Fruit fly (Drosophila melanogaster) whole organism, embryonic: ENCODE measurements around the gene Mkp3.

Source experiments
- ATbp ChIP-seq: fragments of 200-800 bp; sonication (Bioruptor generic); optimal IDR thresholded peaks from 2 replicates; lab custom pipeline; 2017; ENCODE audit warnings: missing biosample characterization, mild to moderate bottlenecking, missing genetic modification characterization, missing genetic modification reagents
- Bdp1 ChIP-seq: fragments of 200-800 bp; sonication (Bioruptor generic); optimal IDR thresholded peaks from 3 replicates; lab custom pipeline; 2016; ENCODE audit warnings: missing biosample characterization, missing genetic modification characterization
- CG1024 ChIP-seq: fragments of 200-800 bp; sonication (Bioruptor generic); IDR thresholded peaks from 2 replicates; pipeline ENCODE4 v1.3.6; 2022; ENCODE audit warnings: missing biosample characterization, missing genetic modification characterization
- CG10462 ChIP-seq: fragments of 200-800 bp; sonication (Bioruptor generic); optimal IDR thresholded peaks from 2 replicates; lab custom pipeline; 2016; ENCODE audit warnings: missing biosample characterization, missing genetic modification characterization
- CG11696 ChIP-seq: fragments of 200-800 bp; sonication (Bioruptor generic); IDR thresholded peaks from 2 replicates; pipeline ENCODE4 v1.3.6; 2022; ENCODE audit warnings: missing biosample characterization, missing genetic modification characterization
- CG13775 ChIP-seq: fragments of 200-800 bp; sonication (Bioruptor generic); optimal IDR thresholded peaks from 3 replicates; lab custom pipeline; 2017; ENCODE audit warnings: missing biosample characterization, mild to moderate bottlenecking, missing genetic modification characterization
- CG18764 ChIP-seq: fragments of 200-800 bp; sonication (Bioruptor generic); optimal IDR thresholded peaks from 3 replicates; lab custom pipeline; 2016; ENCODE audit warnings: missing biosample characterization, missing genetic modification characterization
- CG2116 ChIP-seq: fragments of 200-800 bp; sonication (Bioruptor generic); optimal IDR thresholded peaks from 3 replicates; lab custom pipeline; 2018; ENCODE audit warnings: missing biosample characterization, mild to moderate bottlenecking, missing genetic modification characterization
- CG2889 ChIP-seq: fragments of 200-800 bp; sonication (Bioruptor generic); IDR thresholded peaks from 3 replicates; pipeline ENCODE4 v1.3.6; 2022; ENCODE audit warnings: missing biosample characterization, missing genetic modification characterization
- CG32532 ChIP-seq: fragments of 200-800 bp; sonication (Bioruptor generic); IDR thresholded peaks from 2 replicates; pipeline ENCODE4 v1.3.6; 2022; ENCODE audit warnings: missing biosample characterization, missing genetic modification characterization
- CG34376 ChIP-seq: fragments of 200-800 bp; sonication (Bioruptor generic); optimal IDR thresholded peaks from 2 replicates; lab custom pipeline; 2018; ENCODE audit warnings: missing biosample characterization, mild to moderate bottlenecking, missing genetic modification characterization
- CG4328 ChIP-seq: fragments of 200-800 bp; sonication (Bioruptor generic); optimal IDR thresholded peaks from 3 replicates; lab custom pipeline; 2017; ENCODE audit warnings: missing biosample characterization, missing genetic modification reagents, missing genetic modification characterization
- CG6175 ChIP-seq: fragments of 200-800 bp; sonication (Bioruptor generic); IDR thresholded peaks from 3 replicates; pipeline ENCODE4 v1.3.6; 2022; ENCODE audit warnings: missing biosample characterization, missing genetic modification characterization
- CG6791 ChIP-seq: fragments of 200-800 bp; sonication (Bioruptor generic); IDR thresholded peaks from 3 replicates; pipeline ENCODE4 v1.3.6; 2022; ENCODE audit warnings: missing biosample characterization, missing genetic modification characterization; ENCODE audit not compliant: partially characterized antibody
- CG7987 ChIP-seq: fragments of 200-800 bp; sonication (Bioruptor generic); optimal IDR thresholded peaks from 2 replicates; lab custom pipeline; 2018; ENCODE audit warnings: missing biosample characterization, mild to moderate bottlenecking, missing genetic modification characterization, moderate library complexity
- CTCF ChIP-seq: fragments of 200-800 bp; sonication (Bioruptor generic); optimal IDR thresholded peaks from 2 replicates; lab custom pipeline; 2017; ENCODE audit warnings: missing biosample characterization, mild to moderate bottlenecking, missing genetic modification characterization, moderate library complexity
- Camta ChIP-seq: fragments of 200-800 bp; sonication (Bioruptor generic); optimal IDR thresholded peaks from 2 replicates; lab custom pipeline; 2016; ENCODE audit warnings: missing biosample characterization, missing genetic modification characterization
- CkIIα-i1 ChIP-seq: fragments of 200-800 bp; sonication (Bioruptor generic); IDR thresholded peaks from 2 replicates; pipeline ENCODE4 v1.3.6; 2022; ENCODE audit warnings: missing biosample characterization, missing genetic modification characterization
- D19A ChIP-seq: fragments of 200-800 bp; optimal IDR thresholded peaks from 3 replicates; lab custom pipeline; 2019; ENCODE audit warnings: missing biosample characterization, mild to moderate bottlenecking, missing genetic modification characterization, moderate library complexity
- Dll ChIP-seq: fragments of 200-800 bp; sonication (Bioruptor generic); IDR thresholded peaks from 4 replicates; pipeline ENCODE4 v1.3.6; 2022; ENCODE audit warnings: missing biosample characterization, missing genetic modification characterization; ENCODE audit not compliant: partially characterized antibody
- Doc2 ChIP-seq: fragments of 200-800 bp; sonication (Bioruptor generic); IDR thresholded peaks from 2 replicates; pipeline ENCODE4 v1.3.6; 2022; ENCODE audit warnings: missing biosample characterization, missing genetic modification characterization
- Gsc ChIP-seq: fragments of 200-800 bp; sonication (Bioruptor generic); IDR thresholded peaks from 2 replicates; pipeline ENCODE4 v1.3.6; 2022; ENCODE audit warnings: missing biosample characterization, missing genetic modification characterization
- H15 ChIP-seq: fragments of 200-800 bp; sonication (Bioruptor generic); IDR thresholded peaks from 3 replicates; pipeline ENCODE4 v1.3.6; 2022; ENCODE audit warnings: missing biosample characterization, missing genetic modification characterization
- HHEX ChIP-seq: fragments of 200-800 bp; sonication (Bioruptor generic); optimal IDR thresholded peaks from 3 replicates; lab custom pipeline; 2017; ENCODE audit warnings: missing biosample characterization, mild to moderate bottlenecking, missing genetic modification characterization, missing genetic modification reagents
- HLH4C ChIP-seq: fragments of 200-800 bp; sonication (Bioruptor generic); IDR thresholded peaks from 3 replicates; pipeline ENCODE4 v1.3.6; 2022; ENCODE audit warnings: missing biosample characterization, missing genetic modification characterization; ENCODE audit not compliant: partially characterized antibody
- HLHmδ ChIP-seq: fragments of 200-800 bp; sonication (Bioruptor generic); optimal IDR thresholded peaks from 2 replicates; lab custom pipeline; 2018; ENCODE audit warnings: missing biosample characterization, mild to moderate bottlenecking, missing genetic modification characterization, moderate library complexity
- Nf-YC ChIP-seq: fragments of 200-800 bp; optimal IDR thresholded peaks from 3 replicates; lab custom pipeline; 2019; ENCODE audit warnings: missing biosample characterization, mild to moderate bottlenecking, missing genetic modification characterization, moderate library complexity
- Poxn ChIP-seq: fragments of 200-800 bp; sonication (Bioruptor generic); IDR thresholded peaks from 2 replicates; pipeline ENCODE4 v1.3.6; 2022; ENCODE audit warnings: missing biosample characterization, missing genetic modification characterization
- Rx ChIP-seq: fragments of 200-800 bp; sonication (Bioruptor generic); IDR thresholded peaks from 2 replicates; pipeline ENCODE4 v1.3.6; 2022; ENCODE audit warnings: missing biosample characterization, missing genetic modification characterization
- Six4 ChIP-seq: fragments of 200-800 bp; sonication (Bioruptor generic); optimal IDR thresholded peaks from 2 replicates; lab custom pipeline; 2016; ENCODE audit warnings: missing biosample characterization, missing genetic modification characterization
- bcd ChIP-seq: fragments of 200-800 bp; sonication (Bioruptor generic); optimal IDR thresholded peaks from 2 replicates; lab custom pipeline; 2017; ENCODE audit warnings: missing biosample characterization, mild to moderate bottlenecking, missing genetic modification characterization
- bigmax ChIP-seq: fragments of 200-800 bp; sonication (Bioruptor generic); optimal IDR thresholded peaks from 2 replicates; lab custom pipeline; 2018; ENCODE audit warnings: missing biosample characterization, mild to moderate bottlenecking, missing genetic modification characterization
- ci ChIP-seq: fragments of 200-800 bp; sonication (Bioruptor generic); IDR thresholded peaks from 3 replicates; pipeline ENCODE4 v1.3.6; 2022; ENCODE audit warnings: missing biosample characterization, missing genetic modification characterization
- corto ChIP-seq: fragments of 200-800 bp; sonication (Bioruptor generic); optimal IDR thresholded peaks from 2 replicates; lab custom pipeline; 2016; ENCODE audit warnings: missing biosample characterization, mild to moderate bottlenecking, missing genetic modification characterization, moderate library complexity
- dysf ChIP-seq: fragments of 200-800 bp; sonication (Bioruptor generic); IDR thresholded peaks from 3 replicates; pipeline ENCODE4 v1.3.6; 2022; ENCODE audit warnings: missing biosample characterization, missing genetic modification characterization
- exex ChIP-seq: fragments of 200-800 bp; sonication (Bioruptor generic); optimal IDR thresholded peaks from 4 replicates; lab custom pipeline; 2018; ENCODE audit warnings: missing biosample characterization, mild to moderate bottlenecking, missing genetic modification characterization, moderate library complexity
- fru ChIP-seq: fragments of >200 bp; optimal IDR thresholded peaks from 2 replicates; lab custom pipeline; 2017
- gcm ChIP-seq: fragments of 200-800 bp; sonication (Bioruptor generic); optimal IDR thresholded peaks from 2 replicates; lab custom pipeline; 2019; ENCODE audit warnings: missing biosample characterization, mild to moderate bottlenecking, missing genetic modification characterization, moderate library complexity
- her ChIP-seq: fragments of 200-800 bp; sonication (Bioruptor generic); optimal IDR thresholded peaks from 2 replicates; lab custom pipeline; 2016; ENCODE audit warnings: missing biosample characterization, missing genetic modification characterization
- hkb ChIP-seq, 2 experiments: fragments of 200-800 bp in 1 of 2; fragments of >200 bp in 1 of 2; sonication (Bioruptor generic) in 1 of 2; IDR thresholded peaks in 1 of 2; optimal IDR thresholded peaks in 1 of 2; 2 replicates each; pipeline versions ENCODE4 v1.3.6 to Lab custom; 2017 to 2022; ENCODE audit warnings: missing biosample characterization in 1 of 2, missing genetic modification characterization in 1 of 2
- jing ChIP-seq: fragments of 200-800 bp; sonication (Bioruptor generic); optimal IDR thresholded peaks from 2 replicates; lab custom pipeline; 2018; ENCODE audit warnings: missing biosample characterization, mild to moderate bottlenecking, missing genetic modification characterization
- nom ChIP-seq: fragments of 200-800 bp; sonication (Bioruptor generic); optimal IDR thresholded peaks from 2 replicates; lab custom pipeline; 2017; ENCODE audit warnings: missing biosample characterization, missing genetic modification characterization, mild to moderate bottlenecking, moderate library complexity, missing genetic modification reagents
- odd ChIP-seq: fragments of 200-800 bp; sonication (Bioruptor generic); optimal IDR thresholded peaks from 2 replicates; lab custom pipeline; 2017; ENCODE audit warnings: missing biosample characterization, mild to moderate bottlenecking, missing genetic modification characterization
- psq ChIP-seq: fragments of 200-800 bp; sonication (Bioruptor generic); optimal IDR thresholded peaks from 2 replicates; lab custom pipeline; 2017; ENCODE audit warnings: missing biosample characterization, missing genetic modification characterization
- sr ChIP-seq: fragments of 200-800 bp; sonication (Bioruptor generic); IDR thresholded peaks from 3 replicates; pipeline ENCODE4 v1.3.6; 2022; ENCODE audit warnings: missing biosample characterization, missing genetic modification characterization
- tna ChIP-seq: fragments of 200-800 bp; sonication (Bioruptor generic); IDR thresholded peaks from 2 replicates; pipeline ENCODE4 v1.3.6; 2022; ENCODE audit warnings: missing biosample characterization, missing genetic modification characterization; ENCODE audit not compliant: partially characterized antibody
- tup ChIP-seq: fragments of 200-800 bp; sonication (Bioruptor generic); optimal IDR thresholded peaks from 2 replicates; lab custom pipeline; 2016; ENCODE audit warnings: missing biosample characterization, mild to moderate bottlenecking, missing genetic modification characterization, moderate library complexity
- twi ChIP-seq: fragments of 200-800 bp; optimal IDR thresholded peaks from 2 replicates; lab custom pipeline; 2019; ENCODE audit warnings: missing biosample characterization, mild to moderate bottlenecking, missing genetic modification characterization, moderate library complexity
- wdn ChIP-seq: fragments of 200-800 bp; sonication (Bioruptor generic); IDR thresholded peaks from 2 replicates; pipeline ENCODE4 v1.3.6; 2022; ENCODE audit warnings: missing biosample characterization, missing genetic modification characterization
- zfh1 ChIP-seq: fragments of 200-800 bp; sonication (Bioruptor generic); IDR thresholded peaks from 3 replicates; pipeline ENCODE4 v1.3.6; 2022; ENCODE audit warnings: missing biosample characterization, missing genetic modification characterization

The Mkp3 gene

DNA sequence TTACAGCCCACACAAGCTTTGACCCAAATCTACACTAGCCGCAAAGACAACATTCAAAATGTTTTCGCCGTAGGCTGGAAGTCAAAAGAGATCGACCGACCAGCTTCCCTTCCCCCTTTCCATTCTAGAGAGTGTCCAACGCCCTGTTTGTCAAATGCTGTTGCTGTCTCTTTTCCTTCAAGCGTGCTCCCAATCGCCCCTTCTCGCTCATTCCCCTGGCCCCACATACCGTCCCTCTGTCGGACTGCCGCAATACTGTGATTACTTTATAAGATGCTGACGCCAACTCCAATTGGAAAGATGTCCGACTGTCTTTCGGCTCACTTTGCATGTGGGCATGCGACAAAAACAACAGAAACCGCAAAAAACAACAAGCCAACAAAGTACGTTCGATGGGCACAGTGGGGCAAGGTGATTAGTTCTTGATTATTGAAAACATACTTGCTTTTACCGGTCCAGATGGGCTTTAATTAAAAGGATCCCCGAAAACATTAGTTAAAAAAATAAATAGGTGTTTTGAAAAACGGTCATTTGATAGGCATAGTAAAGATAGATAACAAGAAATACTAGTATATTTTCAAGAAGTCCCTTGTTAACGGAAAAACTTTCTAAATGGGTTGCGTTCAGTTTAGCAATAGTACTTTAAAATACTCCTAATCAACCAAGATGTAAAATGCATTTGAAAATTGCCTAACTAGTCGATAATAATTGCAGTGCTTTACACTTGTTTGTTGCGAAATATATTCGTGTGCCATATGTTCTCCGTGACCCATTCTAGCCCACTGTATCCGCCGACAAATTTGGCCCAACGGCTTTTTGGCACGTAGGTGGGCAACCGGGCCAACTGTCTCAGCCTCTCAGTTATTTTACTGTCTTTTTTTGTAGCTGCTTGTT, 6.2 kb downstream of the Mkp3 start (continued):
- TF ChIP-seq tup (GFP tag; lab: Kevin White, UChicago): no peak
- no peak for TF ChIP-seq HLH4C (GFP tag; lab: Robert Waterston, UW)
- peak; percentile 39 for TF ChIP-seq D19A (tag; lab: Kevin White, UChicago)
- 0 out of 2 replicates have a peak, but pooled peaks have one; percentile 9 for TF ChIP-seq CG11696 (GFP tag; lab: Robert Waterston, UW)
- no peak for TF ChIP-seq tna (GFP tag; lab: Robert Waterston, UW)
- TF ChIP-seq Poxn (GFP tag; lab: Robert Waterston, UW): no peak
- TF ChIP-seq zfh1: no peak
- TF ChIP-seq bigmax: no peak
- no peak for TF ChIP-seq Bdp1 (GFP tag; lab: Kevin White, UChicago)
- peak; percentile 52 for TF ChIP-seq sr (GFP tag; lab: Robert Waterston, UW)
- no peak for TF ChIP-seq Doc2 (GFP tag; lab: Robert Waterston, UW)
- TF ChIP-seq Gsc: no peak
- TF ChIP-seq fru: no peak
- TF ChIP-seq CG1024 (GFP tag; lab: Robert Waterston, UW): no peak
- TF ChIP-seq bcd (GFP tag; lab: Kevin White, UChicago): peak; percentile 45
- TF ChIP-seq Nf-YC: no peak
- TF ChIP-seq CG2116 (GFP tag; lab: Kevin White, UChicago): no peak
- TF ChIP-seq Dll (GFP tag; lab: Robert Waterston, UW): no peak
- no peak for TF ChIP-seq CkIIα-i1 (GFP tag; lab: Robert Waterston, UW)
- peak; percentile 19; the same call in 1 of the 3 replicates for TF ChIP-seq dysf
- no peak for TF ChIP-seq HLHmδ (GFP tag; lab: Kevin White, UChicago)
- no peak for TF ChIP-seq CG32532 (GFP tag; lab: Robert Waterston, UW)
- no peak for TF ChIP-seq hkb (optimal IDR thresholded peaks at IDR 0.05; lab: Kevin White, UChicago)
- 0 out of 2 replicates have a peak, but pooled peaks have one; percentile 16 for TF ChIP-seq hkb (GFP tag; IDR thresholded peaks at IDR 0.05; lab: Robert Waterston, UW)
- TF ChIP-seq H15 (GFP tag; lab: Robert Waterston, UW): no peak
- TF ChIP-seq CTCF (GFP tag; lab: Kevin White, UChicago): no peak
- TF ChIP-seq Rx (GFP tag; lab: Robert Waterston, UW): no peak
- no peak for TF ChIP-seq Six4 (GFP tag; lab: Kevin White, UChicago)
- TF ChIP-seq ATbp (GFP tag; lab: Kevin White, UChicago): no peak
- TF ChIP-seq wdn (GFP tag; lab: Robert Waterston, UW): no peak
- peak; percentile 25 for TF ChIP-seq HHEX (GFP tag; lab: Kevin White, UChicago)
- TF ChIP-seq nom: peak; percentile 20
- TF ChIP-seq CG4328 (GFP tag; lab: Kevin White, UChicago): no peak
- no peak for TF ChIP-seq CG18764 (GFP tag; lab: Kevin White, UChicago)
- no peak for TF ChIP-seq CG10462 (GFP tag; lab: Kevin White, UChicago)
- no peak for TF ChIP-seq corto (GFP tag; lab: Kevin White, UChicago)
- TF ChIP-seq CG6175 (GFP tag; lab: Robert Waterston, UW): no peak
- TF ChIP-seq jing (GFP tag; lab: Kevin White, UChicago): no peak
- no peak for TF ChIP-seq gcm (GFP tag; lab: Kevin White, UChicago)
- no peak for TF ChIP-seq twi (tag; lab: Kevin White, UChicago)
- TF ChIP-seq her (GFP tag; lab: Kevin White, UChicago): no peak
- no peak for TF ChIP-seq Camta (GFP tag; lab: Kevin White, UChicago)
- no peak for TF ChIP-seq exex (tag; lab: Kevin White, UChicago)
- TF ChIP-seq CG6791 (GFP tag; lab: Robert Waterston, UW): no peak
- no peak for TF ChIP-seq odd (GFP tag; lab: Kevin White, UChicago)
- TF ChIP-seq CG34376 (GFP tag; lab: Kevin White, UChicago): no peak
- no peak for TF ChIP-seq CG7987 (GFP tag; lab: Kevin White, UChicago)
- TF ChIP-seq CG2889 (GFP tag; lab: Robert Waterston, UW): no peak
- no peak for TF ChIP-seq psq (GFP tag; lab: Kevin White, UChicago)
- peak; percentile 10 for TF ChIP-seq CG13775
- TF ChIP-seq ci (GFP tag; lab: Robert Waterston, UW): no peak; the same call in 2 of the 3 replicates
